Worm (Caenorhabditis elegans): ENCODE measurements around the gene C04F5.9.

DNA sequence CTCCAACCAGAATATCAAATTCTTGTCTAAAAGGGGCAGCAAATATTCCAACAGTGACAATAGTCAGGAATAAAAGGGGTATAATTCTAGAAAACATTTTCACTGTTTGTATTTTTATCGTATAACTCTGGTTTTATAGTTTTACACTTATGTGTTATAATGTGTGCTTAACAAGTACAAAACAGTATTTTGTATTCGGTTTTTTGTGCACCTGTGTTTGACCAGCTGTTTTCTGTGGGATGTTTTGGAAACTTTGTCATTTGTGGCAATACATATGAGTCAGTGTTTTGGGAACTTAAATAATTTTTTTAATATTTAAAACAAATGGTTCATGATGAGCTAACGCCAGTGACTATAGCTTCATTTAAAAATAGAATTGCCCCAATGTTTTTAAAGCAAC, 27.4 kb upstream of the C04F5.9 start, which contains the start of gene F14F9.6:
- TF ChIP-seq hmg-4 (GFP tag; optimal IDR thresholded peaks at IDR 0.05) = no peak
- TF ChIP-seq ama-1 (optimal IDR thresholded peaks at IDR 0.05) = no peak
- TF ChIP-seq flt-1 (GFP tag; IDR thresholded peaks at IDR 0.05) = no peak
- no peak for TF ChIP-seq hnd-1 (tag; optimal IDR thresholded peaks at IDR 0.05)
- no peak for TF ChIP-seq F13C5.2 (tag; optimal IDR thresholded peaks at IDR 0.05)
- TF ChIP-seq tra-4 (tag; optimal IDR thresholded peaks at IDR 0.05) = no peak
- TF ChIP-seq hmbx-1 (tag; optimal IDR thresholded peaks at IDR 0.05) = no peak
- TF ChIP-seq ceh-36 (tag; optimal IDR thresholded peaks at IDR 0.05) = no peak
- TF ChIP-seq aly-1 (tag; optimal IDR thresholded peaks at IDR 0.05) = no peak
- no peak for TF ChIP-seq tbx-37 (GFP tag; conservative IDR thresholded peaks at IDR 0.05)
- no peak for TF ChIP-seq sea-1 (GFP tag; conservative IDR thresholded peaks at IDR 0.05)
